Worm (Caenorhabditis elegans) whole organism, L2 larva: ENCODE measurements around the gene gst-27.

Experiments used
- F13H6.1 ChIP-seq: sonication (generic microtip); optimal IDR thresholded peaks from 2 replicates; lab custom pipeline; 2016; ENCODE audit warnings: missing genetic modification characterization, missing compliant biosample characterization
- R02D3.7 ChIP-seq: fragments of 150-350 bp; optimal IDR thresholded peaks from 2 replicates; lab custom pipeline; 2014; ENCODE audit warnings: missing biosample characterization, missing genetic modification characterization
- aly-2 ChIP-seq: fragments of 150-350 bp; optimal IDR thresholded peaks from 2 replicates; lab custom pipeline; 2014; ENCODE audit warnings: missing biosample characterization, missing genetic modification characterization
- ama-1 ChIP-seq: fragments of 150-350 bp; optimal IDR thresholded peaks from 2 replicates; lab custom pipeline; 2018; ENCODE audit warnings: inconsistent platforms
- elt-3 ChIP-seq: sonication (generic microtip); optimal IDR thresholded peaks from 2 replicates; lab custom pipeline; 2017; ENCODE audit warnings: missing biosample characterization, missing genetic modification characterization
- fos-1 ChIP-seq: fragments of 150-350 bp; optimal IDR thresholded peaks from 2 replicates; lab custom pipeline; 2014; ENCODE audit warnings: missing biosample characterization, missing genetic modification characterization
- lsy-2 ChIP-seq, 2 experiments: fragments of 150-350 bp in 1 of 2; sonication (generic microtip) in 1 of 2; optimal IDR thresholded peaks; 2 replicates each; lab custom pipeline; 2014 to 2017; ENCODE audit warnings: missing biosample characterization in 2 of 2, missing genetic modification characterization in 2 of 2
- mdl-1 ChIP-seq, 2 experiments: fragments of 150-350 bp in 1 of 2; sonication (generic microtip) in 1 of 2; optimal IDR thresholded peaks; 2 replicates each; lab custom pipeline; 2017; ENCODE audit warnings: missing biosample characterization in 2 of 2, missing genetic modification characterization in 2 of 2
- nhr-12 ChIP-seq: fragments of 150-350 bp; optimal IDR thresholded peaks from 2 replicates; lab custom pipeline; 2014; ENCODE audit warnings: missing biosample characterization, missing genetic modification characterization
- nhr-6 ChIP-seq: fragments of 150-350 bp; optimal IDR thresholded peaks from 2 replicates; lab custom pipeline; 2014; ENCODE audit warnings: missing biosample characterization, missing genetic modification characterization
- nhr-77 ChIP-seq: fragments of 150-350 bp; optimal IDR thresholded peaks from 2 replicates; lab custom pipeline; 2014; ENCODE audit warnings: missing biosample characterization, missing genetic modification characterization
- snpc-4 ChIP-seq: fragments of 150-350 bp; optimal IDR thresholded peaks from 2 replicates; lab custom pipeline; 2014; ENCODE audit warnings: missing biosample characterization, missing genetic modification characterization
- unc-55 ChIP-seq: fragments of 150-350 bp; sonication (generic microtip); optimal IDR thresholded peaks from 3 replicates; lab custom pipeline; 2014; ENCODE audit warnings: missing biosample characterization, missing genetic modification reagents, missing genetic modification characterization
- ztf-1 ChIP-seq: fragments of 200-800 bp; sonication (Bioruptor generic); conservative IDR thresholded peaks from 2 replicates; pipeline ENCODE4 v1.3.6; 2022; ENCODE audit warnings: missing genetic modification characterization, missing compliant biosample characterization

- TF ChIP-seq nhr-6 (tag; lab: Kevin White, UChicago) (no peak), ama-1 (lab: Kevin White, UChicago) (no peak), unc-55 (peak; percentile 67), ztf-1 (GFP tag; lab: Robert Waterston, UW) (no peak), nhr-77 (no peak), fos-1 (tag; lab: Kevin White, UChicago) (no peak), elt-3 (no peak), snpc-4 (no peak), lsy-2 (tag; optimal IDR thresholded peaks at IDR 0.05; lab: Kevin White, UChicago) (no peak), F13H6.1 (tag; lab: Kevin White, UChicago) (no peak), mdl-1 (tag; optimal IDR thresholded peaks at IDR 0.05; lab: Kevin White, UChicago) (no peak), R02D3.7 (tag; lab: Kevin White, UChicago) (no peak), aly-2 (no peak), nhr-12 (tag; lab: Kevin White, UChicago) (no peak)
These were observed 9.5 kb upstream of the gst-27 start, which contains the start of gene gst-31 for ce11 chrII:15174915-15175548.
